Worm (Caenorhabditis elegans): ENCODE measurements around the gene npr-42.

npr-42 gene

DNA sequence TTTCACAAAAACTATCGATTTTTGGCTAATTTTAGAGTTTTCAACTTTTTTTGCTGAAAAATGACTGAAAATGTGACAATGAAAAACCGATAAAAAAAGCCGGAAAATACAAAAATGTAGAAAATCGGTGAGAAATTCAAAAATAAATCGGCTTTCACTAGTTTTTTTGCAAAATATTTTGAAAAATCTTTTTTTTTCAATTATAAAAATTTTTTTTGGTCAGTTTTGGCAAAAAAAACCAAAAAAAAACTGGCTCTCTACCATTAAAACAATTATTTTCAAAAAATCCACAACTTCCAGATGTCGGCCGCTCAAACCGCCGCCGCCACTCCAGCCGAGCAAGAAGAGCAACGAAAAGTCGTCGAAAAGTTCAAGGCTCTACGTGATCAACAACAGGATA is 50.4 kb downstream of the npr-42 start, which contains the start of gene pfd-2:
Gene pfd-2, plus strand, starts transcription at position 301 of the 400 bp plus-strand sequence.
- TF ChIP-seq tag-97 (GFP tag; IDR thresholded peaks at IDR 0.05), result no peak
- TF ChIP-seq hmg-1.1 (GFP tag; IDR thresholded peaks at IDR 0.05), result no peak
- TF ChIP-seq F37D6.2 (tag; optimal IDR thresholded peaks at IDR 0.05), result no peak
- TF ChIP-seq snpc-1.2 (GFP tag; IDR thresholded peaks at IDR 0.05), result no peak
- TF ChIP-seq ceh-44 (GFP tag; IDR thresholded peaks at IDR 0.05), result no peak
- TF ChIP-seq ama-1 (optimal IDR thresholded peaks at IDR 0.05), result no peak
- TF ChIP-seq mxl-3 (GFP tag; optimal IDR thresholded peaks at IDR 0.05), result no peak
- no peak for TF ChIP-seq T20F7.1 (GFP tag; optimal IDR thresholded peaks at IDR 0.05)
- TF ChIP-seq ZK337.2 (GFP tag; IDR thresholded peaks at IDR 0.05), result no peak
- no peak for TF ChIP-seq duxl-1 (tag; optimal IDR thresholded peaks at IDR 0.05; ENCODE audit: poor library complexity)
- TF ChIP-seq spr-1 (tag; optimal IDR thresholded peaks at IDR 0.05), result no peak
- no peak for TF ChIP-seq nhr-11 (tag; optimal IDR thresholded peaks at IDR 0.05)
- no peak for TF ChIP-seq daf-19 (GFP tag; conservative IDR thresholded peaks at IDR 0.05)
- no peak for TF ChIP-seq Y5F2A.4 (GFP tag; optimal IDR thresholded peaks at IDR 0.05)

- TF ChIP-seq ceh-32 (tag; optimal IDR thresholded peaks at IDR 0.05; ENCODE audit: poor library complexity) (no peak), nhr-77 (tag; optimal IDR thresholded peaks at IDR 0.05) (no peak), jun-1 (tag; optimal IDR thresholded peaks at IDR 0.05) (no peak), lin-39 (tag; optimal IDR thresholded peaks at IDR 0.05) (no peak), mxl-3 (GFP tag; optimal IDR thresholded peaks at IDR 0.05) (no peak), nhr-25 (tag; optimal IDR thresholded peaks at IDR 0.05; ENCODE audit: borderline replicate concordance, insufficient read depth) (no peak), ctbp-1 (GFP tag; IDR thresholded peaks at IDR 0.05) (no peak), attf-4 (tag; optimal IDR thresholded peaks at IDR 0.05) (no peak), zag-1 (tag; optimal IDR thresholded peaks at IDR 0.05) (no peak), dmd-8 (GFP tag; IDR thresholded peaks at IDR 0.05) (no peak), cey-2 (tag; optimal IDR thresholded peaks at IDR 0.05; ENCODE audit: borderline replicate concordance, insufficient read depth) (no peak)
Measured at ce11 chrII:4328716-4329115, 52.7 kb downstream of the npr-42 start, which contains the start of gene H20J04.4. Gene H20J04.4 (plus strand): TSS chrII:4329016.
